Worm (Caenorhabditis elegans): ENCODE results near the gene plk-3.

Gene plk-3

ce11 chrIV:7512617-7513233 lies 39.7 kb upstream of the plk-3 start, which contains the start of the genes plc-4 and R05G6.4:
TSS of gene plc-4 (minus strand) at chrIV:7512667.
TSS of gene R05G6.4 (plus strand) at chrIV:7513233.
- TF ChIP-seq mls-2 (tag; optimal IDR thresholded peaks at IDR 0.05) (no peak), unc-120 (tag; optimal IDR thresholded peaks at IDR 0.05; ENCODE audit: poor library complexity, severe bottlenecking) (no peak), unc-39 (tag; optimal IDR thresholded peaks at IDR 0.05) (no peak), sem-2 (GFP tag; optimal IDR thresholded peaks at IDR 0.05) (no peak), lsy-2 (tag; optimal IDR thresholded peaks at IDR 0.05) (peak; percentile 18), elt-1 (tag; optimal IDR thresholded peaks at IDR 0.05; ENCODE audit: borderline replicate concordance, insufficient read depth) (no peak), ces-1 (GFP tag; optimal IDR thresholded peaks at IDR 0.05) (peak; percentile 23), pha-4 (tag; optimal IDR thresholded peaks at IDR 0.05) (no peak), cnd-1 (tag; optimal IDR thresholded peaks at IDR 0.05) (no peak)

- TF ChIP-seq pha-4 (tag; optimal IDR thresholded peaks at IDR 0.05): no peak
- TF ChIP-seq mab-5 (tag; optimal IDR thresholded peaks at IDR 0.05): no peak
- TF ChIP-seq flh-1 (GFP tag; optimal IDR thresholded peaks at IDR 0.05): no peak
- TF ChIP-seq ztf-11 (tag; optimal IDR thresholded peaks at IDR 0.05): no peak
- no peak for TF ChIP-seq ceh-39 (tag; optimal IDR thresholded peaks at IDR 0.05)
- TF ChIP-seq lin-32 (GFP tag; optimal IDR thresholded peaks at IDR 0.05): no peak
- no peak for TF ChIP-seq sem-2 (GFP tag; optimal IDR thresholded peaks at IDR 0.05)
- no peak for TF ChIP-seq ceh-43 (GFP tag; optimal IDR thresholded peaks at IDR 0.05)
- no peak for TF ChIP-seq mep-1 (tag; optimal IDR thresholded peaks at IDR 0.05)
- no peak for TF ChIP-seq cnd-1 (tag; optimal IDR thresholded peaks at IDR 0.05)
- TF ChIP-seq ces-1 (GFP tag; optimal IDR thresholded peaks at IDR 0.05): no peak
- TF ChIP-seq hlh-1 (tag; optimal IDR thresholded peaks at IDR 0.05): no peak
- TF ChIP-seq lsy-2 (tag; optimal IDR thresholded peaks at IDR 0.05): no peak
- no peak for TF ChIP-seq zip-8 (tag; optimal IDR thresholded peaks at IDR 0.05)
- TF ChIP-seq blmp-1 (tag; optimal IDR thresholded peaks at IDR 0.05): no peak
- TF ChIP-seq ham-2 (GFP tag; optimal IDR thresholded peaks at IDR 0.05): no peak
These were observed 37.8 kb upstream of the plk-3 start for ce11 chrIV:7510829-7511228.

DNA sequence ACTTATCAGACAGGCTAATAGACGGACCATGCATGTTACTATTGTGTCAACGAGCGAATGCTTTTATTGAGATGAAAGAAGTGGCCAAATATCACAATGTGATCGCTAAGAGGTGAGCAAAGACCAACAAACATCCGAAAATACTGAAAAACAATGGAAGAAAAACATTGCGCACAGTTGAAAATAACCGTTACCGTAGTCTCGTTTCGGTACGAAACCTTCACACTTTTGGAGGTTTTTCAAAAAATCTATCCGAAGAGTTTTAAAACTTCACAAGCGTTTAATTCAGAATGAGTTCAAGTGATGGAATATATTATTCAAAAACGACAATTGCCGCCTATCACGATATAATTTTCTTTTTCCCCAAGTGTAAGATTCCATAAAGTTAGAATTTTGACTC lies 35.8 kb upstream of the plk-3 start:
- TF ChIP-seq unc-62 (GFP tag; optimal IDR thresholded peaks at IDR 0.05) (no peak), lsy-2 (tag; optimal IDR thresholded peaks at IDR 0.05) (peak; percentile 73)

DNA sequence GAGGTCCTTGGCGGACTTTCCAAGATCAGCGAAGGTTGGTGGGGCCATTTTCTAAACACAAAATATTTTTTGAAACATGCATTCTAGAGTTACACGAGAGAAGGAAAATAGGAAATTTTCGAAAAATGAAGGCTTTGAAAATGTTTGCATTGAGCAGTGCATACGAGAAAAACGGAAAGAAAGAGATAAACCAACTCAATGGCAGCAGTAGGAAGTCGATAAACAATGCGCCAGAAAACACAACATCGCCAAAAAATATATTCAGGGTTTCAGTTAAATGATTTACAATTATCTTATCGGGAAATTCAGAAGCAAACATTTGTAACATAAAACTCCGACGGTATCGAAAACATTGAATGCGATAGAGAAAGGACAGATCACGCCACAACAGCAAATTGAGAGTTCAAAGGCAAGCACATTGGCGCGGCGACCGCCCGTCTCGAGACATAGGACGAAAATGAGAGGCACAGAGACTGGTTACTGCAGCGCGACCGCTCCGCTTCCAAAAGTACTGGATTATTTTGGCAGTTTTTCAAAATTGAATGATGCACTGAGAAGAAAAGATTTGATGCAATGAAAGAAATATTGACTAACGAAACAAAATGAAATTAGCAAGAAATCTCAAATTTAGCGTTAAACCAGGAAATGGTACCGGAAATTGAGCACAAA lies 35.0 kb upstream of the plk-3 start, which contains the start of the genes vdac-1 and R05G6.5:
Gene vdac-1, minus strand, starts transcription at position 51 of the 669 bp plus-strand sequence.
Gene R05G6.5, plus strand, starts transcription at position 527 of the 669 bp plus-strand sequence.
- TF ChIP-seq ceh-83 (GFP tag; optimal IDR thresholded peaks at IDR 0.05): no peak
- peak; percentile 47 for TF ChIP-seq mep-1 (tag; optimal IDR thresholded peaks at IDR 0.05)
- no peak for TF ChIP-seq ztf-11 (tag; optimal IDR thresholded peaks at IDR 0.05)
- peak; percentile 14 for TF ChIP-seq hlh-1 (tag; optimal IDR thresholded peaks at IDR 0.05)
- no peak for TF ChIP-seq nhr-2 (tag; optimal IDR thresholded peaks at IDR 0.05)
- TF ChIP-seq nhr-12 (tag; optimal IDR thresholded peaks at IDR 0.05): no peak
- TF ChIP-seq nhr-237 (tag; optimal IDR thresholded peaks at IDR 0.05): peak; percentile 72
- no peak for TF ChIP-seq pha-4 (tag; optimal IDR thresholded peaks at IDR 0.05)
- TF ChIP-seq flh-1 (GFP tag; optimal IDR thresholded peaks at IDR 0.05): no peak
- TF ChIP-seq bed-3 (GFP tag; optimal IDR thresholded peaks at IDR 0.05): no peak

DNA sequence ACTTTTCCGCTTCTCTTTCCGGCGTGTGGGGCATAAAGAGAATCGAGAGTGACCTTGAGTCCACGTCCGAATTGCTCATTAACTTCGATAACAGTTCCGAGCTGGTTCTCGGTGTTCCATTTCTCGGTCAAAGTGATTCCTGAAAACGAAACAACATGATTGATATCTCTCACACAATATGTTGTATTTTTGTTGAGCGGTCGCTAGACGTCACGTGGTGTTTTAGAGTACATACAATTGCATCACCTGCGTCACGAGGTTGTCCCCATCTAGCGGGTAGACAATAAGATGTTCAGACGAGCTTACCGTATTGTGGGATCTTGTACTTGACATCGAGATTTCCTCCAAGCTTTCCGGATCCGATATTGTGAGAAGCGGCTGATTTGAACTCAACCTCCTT lies 34.3 kb upstream of the plk-3 start:
- TF ChIP-seq lsy-2 (tag; optimal IDR thresholded peaks at IDR 0.05) (no peak), drap-1 (GFP tag; optimal IDR thresholded peaks at IDR 0.05) (no peak), ces-1 (GFP tag; optimal IDR thresholded peaks at IDR 0.05) (no peak), ceh-83 (GFP tag; optimal IDR thresholded peaks at IDR 0.05) (no peak), unc-39 (tag; optimal IDR thresholded peaks at IDR 0.05) (no peak), elt-1 (tag; optimal IDR thresholded peaks at IDR 0.05; ENCODE audit: borderline replicate concordance, insufficient read depth) (no peak), mls-2 (tag; optimal IDR thresholded peaks at IDR 0.05) (no peak), snpc-4 (tag; optimal IDR thresholded peaks at IDR 0.05) (no peak)

DNA sequence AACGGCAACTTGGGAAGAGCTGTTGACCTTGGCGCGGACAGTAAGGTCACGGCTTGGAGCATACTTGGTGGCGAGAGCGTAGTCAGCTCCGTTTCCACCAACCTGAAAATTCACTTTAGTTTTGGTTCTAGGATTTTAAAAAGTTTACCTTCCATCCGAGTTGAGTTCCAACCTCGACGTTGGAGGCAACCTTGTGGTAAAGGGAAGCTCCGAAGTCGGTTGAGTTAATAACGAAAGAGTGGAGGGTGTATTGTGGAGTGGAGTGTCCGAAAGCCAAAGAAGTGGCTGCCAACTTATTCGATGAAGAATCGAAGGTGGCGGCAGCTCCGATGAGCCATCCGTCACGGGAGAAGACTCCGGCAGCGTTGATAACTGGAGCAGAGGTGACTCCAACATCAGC lies 33.7 kb upstream of the plk-3 start:
- TF ChIP-seq mab-5 (tag; optimal IDR thresholded peaks at IDR 0.05) (no peak), unc-120 (tag; optimal IDR thresholded peaks at IDR 0.05; ENCODE audit: poor library complexity, severe bottlenecking) (no peak), lin-13 (tag; optimal IDR thresholded peaks at IDR 0.05) (no peak), nhr-76 (tag; optimal IDR thresholded peaks at IDR 0.05) (no peak), ceh-43 (GFP tag; optimal IDR thresholded peaks at IDR 0.05) (no peak), M03D4.4 (tag; optimal IDR thresholded peaks at IDR 0.05) (no peak)
